Fruit fly (Drosophila melanogaster): ENCODE measurements around the gene CG4186.
A peak's percentile ranks its signal among the peaks of the same experiment; 100 is the strongest.

The CG4186 gene

DNA sequence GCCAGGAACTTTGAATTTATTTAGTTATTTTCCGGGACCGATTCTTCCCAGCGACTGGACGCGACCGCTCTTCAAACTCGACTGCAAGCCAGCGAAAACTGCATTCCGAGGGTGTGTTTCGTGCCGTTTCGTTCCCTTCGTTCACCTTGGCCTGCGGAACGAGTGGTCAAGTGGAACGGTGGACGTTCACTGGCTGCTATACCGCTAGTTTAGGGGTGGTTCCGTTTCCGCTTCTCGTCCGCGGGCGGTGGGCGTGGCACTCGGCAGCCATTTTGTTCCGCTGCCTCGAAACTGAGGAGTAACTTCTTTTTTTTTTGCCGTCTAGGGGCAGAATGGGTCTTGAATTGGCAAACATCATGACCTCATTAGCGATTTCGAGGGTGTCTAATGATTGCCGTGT lies 23.3 kb downstream of the CG4186 start, which contains the start of gene Six4 (continued):
- no peak for TF ChIP-seq CG14441 (GFP tag; IDR thresholded peaks at IDR 0.05)
- TF ChIP-seq fd102C (GFP tag; optimal IDR thresholded peaks at IDR 0.05): no peak
- TF ChIP-seq eve (GFP tag; optimal IDR thresholded peaks at IDR 0.05): no peak
- no peak for TF ChIP-seq da (GFP tag; optimal IDR thresholded peaks at IDR 0.05)
- no peak; the same call in 1 of the 2 replicates for TF ChIP-seq vvl (GFP tag; IDR thresholded peaks at IDR 0.05)
- no peak for TF ChIP-seq CG6272 (GFP tag; IDR thresholded peaks at IDR 0.05)
- no peak for TF ChIP-seq disco-r (GFP tag; optimal IDR thresholded peaks at IDR 0.05)
- no peak for TF ChIP-seq yki (optimal IDR thresholded peaks at IDR 0.05)
- no peak for TF ChIP-seq fru (optimal IDR thresholded peaks at IDR 0.05)
- peak; percentile 12 for TF ChIP-seq CG10267 (tag; optimal IDR thresholded peaks at IDR 0.05)
- TF ChIP-seq TFAM (GFP tag; optimal IDR thresholded peaks at IDR 0.05): no peak
- TF ChIP-seq Dek (tag; optimal IDR thresholded peaks at IDR 0.05): no peak
- no peak for TF ChIP-seq Oli (tag; optimal IDR thresholded peaks at IDR 0.05)
- TF ChIP-seq trh (GFP tag; optimal IDR thresholded peaks at IDR 0.05): no peak
- TF ChIP-seq sens (GFP tag): no peak
- TF ChIP-seq CG17829 (tag; optimal IDR thresholded peaks at IDR 0.05): peak; percentile 41
- no peak for TF ChIP-seq Mad (GFP tag; optimal IDR thresholded peaks at IDR 0.05)
- TF ChIP-seq CG9932 (GFP tag; IDR thresholded peaks at IDR 0.05): no peak
- no peak for TF ChIP-seq fd3F (GFP tag; optimal IDR thresholded peaks at IDR 0.05)
- no peak for TF ChIP-seq CG3281 (GFP tag; optimal IDR thresholded peaks at IDR 0.05)
- TF ChIP-seq aop (GFP tag; IDR thresholded peaks at IDR 0.05): no peak
- TF ChIP-seq Dbx (GFP tag; IDR thresholded peaks at IDR 0.05): no peak
- TF ChIP-seq CG30403 (GFP tag; optimal IDR thresholded peaks at IDR 0.05): no peak
- TF ChIP-seq Side (GFP tag; optimal IDR thresholded peaks at IDR 0.05): no peak
- no peak for TF ChIP-seq CG8944 (GFP tag; optimal IDR thresholded peaks at IDR 0.05)
- TF ChIP-seq Atf6 (GFP tag; IDR thresholded peaks at IDR 0.05): no peak
- TF ChIP-seq CG4617 (GFP tag; optimal IDR thresholded peaks at IDR 0.05; ENCODE audit: borderline replicate concordance): no peak
- TF ChIP-seq gfzf (GFP tag; optimal IDR thresholded peaks at IDR 0.05): no peak
- TF ChIP-seq CG10543 (GFP tag; optimal IDR thresholded peaks at IDR 0.05): no peak
- TF ChIP-seq sisA (GFP tag; IDR thresholded peaks at IDR 0.05): no peak
- TF ChIP-seq fd64A (GFP tag; optimal IDR thresholded peaks at IDR 0.05): peak; percentile 43
- TF ChIP-seq CG18262 (tag; optimal IDR thresholded peaks at IDR 0.05): no peak
- TF ChIP-seq sim (GFP tag; IDR thresholded peaks at IDR 0.05): 0 out of 2 replicates have a peak, but pooled peaks have one; percentile 44
- TF ChIP-seq CG3065 (GFP tag; optimal IDR thresholded peaks at IDR 0.05): peak; percentile 97
- TF ChIP-seq croc (GFP tag; conservative IDR thresholded peaks at IDR 0.05): no peak
- no peak for TF ChIP-seq sr (GFP tag; IDR thresholded peaks at IDR 0.05)
- no peak for TF ChIP-seq az2 (GFP tag; optimal IDR thresholded peaks at IDR 0.05)
- TF ChIP-seq Ptx1 (GFP tag; IDR thresholded peaks at IDR 0.05): no peak
- TF ChIP-seq lab (GFP tag; optimal IDR thresholded peaks at IDR 0.05): no peak
- no peak for TF ChIP-seq H2.0 (GFP tag; IDR thresholded peaks at IDR 0.05)
- no peak for TF ChIP-seq eyg (GFP tag; optimal IDR thresholded peaks at IDR 0.05)
- peak; percentile 28 for TF ChIP-seq CG15696 (tag; optimal IDR thresholded peaks at IDR 0.05)
- TF ChIP-seq CG30431 (GFP tag; optimal IDR thresholded peaks at IDR 0.05): no peak
- TF ChIP-seq run (tag; optimal IDR thresholded peaks at IDR 0.05): no peak
- TF ChIP-seq HLH54F (GFP tag; optimal IDR thresholded peaks at IDR 0.05): no peak
- TF ChIP-seq CG4328 (GFP tag; optimal IDR thresholded peaks at IDR 0.05): peak; percentile 7
- no peak for TF ChIP-seq inv (GFP tag; IDR thresholded peaks at IDR 0.05; ENCODE audit: partially characterized antibody)
- TF ChIP-seq lola (GFP tag; optimal IDR thresholded peaks at IDR 0.05): no peak
- no peak for TF ChIP-seq CG43689 (GFP tag; IDR thresholded peaks at IDR 0.05)
- TF ChIP-seq Trl (optimal IDR thresholded peaks at IDR 0.05): no peak
- no peak for TF ChIP-seq Trl (GFP tag; optimal IDR thresholded peaks at IDR 0.05)
- no peak for TF ChIP-seq CG14667 (GFP tag; IDR thresholded peaks at IDR 0.05)
- TF ChIP-seq CG31224 (GFP tag; IDR thresholded peaks at IDR 0.05): no peak
- no peak for TF ChIP-seq Xrp1 (GFP tag; IDR thresholded peaks at IDR 0.05)
